Worm (Caenorhabditis elegans): ENCODE results near the gene C32D5.7.

The C32D5.7 gene

ce11 chrII:6290047-6290582 lies 49.7 kb downstream of the C32D5.7 start, which contains the start of gene upb-1 (continued):
- peak; percentile 23 for TF ChIP-seq blmp-1 (tag; optimal IDR thresholded peaks at IDR 0.05; ENCODE audit: insufficient read depth)

- no peak for TF ChIP-seq F13H6.1 (tag; optimal IDR thresholded peaks at IDR 0.05)
- TF ChIP-seq peb-1 (tag; optimal IDR thresholded peaks at IDR 0.05), result no peak
- no peak for TF ChIP-seq ztf-11 (tag; optimal IDR thresholded peaks at IDR 0.05)
- TF ChIP-seq nhr-129 (tag; optimal IDR thresholded peaks at IDR 0.05), result no peak
- no peak for TF ChIP-seq lin-39 (tag; optimal IDR thresholded peaks at IDR 0.05)
- TF ChIP-seq mdl-1 (tag; optimal IDR thresholded peaks at IDR 0.05), result no peak
- no peak for TF ChIP-seq nhr-25 (tag; optimal IDR thresholded peaks at IDR 0.05)
- TF ChIP-seq lsy-2 (tag; optimal IDR thresholded peaks at IDR 0.05), result peak in 1 of 2 experiments; percentile 14
- TF ChIP-seq sma-3 (GFP tag; optimal IDR thresholded peaks at IDR 0.05), result no peak
- no peak for TF ChIP-seq skn-1 (tag; optimal IDR thresholded peaks at IDR 0.05)
- no peak for TF ChIP-seq aly-2 (tag; optimal IDR thresholded peaks at IDR 0.05)
- no peak for TF ChIP-seq zag-1 (tag; optimal IDR thresholded peaks at IDR 0.05)
- TF ChIP-seq ztf-4 (tag; optimal IDR thresholded peaks at IDR 0.05), result peak; percentile 58
- TF ChIP-seq sma-9 (GFP tag; optimal IDR thresholded peaks at IDR 0.05), result no peak
- TF ChIP-seq sma-9 (tag; optimal IDR thresholded peaks at IDR 0.05), result no peak
- TF ChIP-seq ceh-16 (tag; optimal IDR thresholded peaks at IDR 0.05), result no peak
These were observed 51.7 kb downstream of the C32D5.7 start for ce11 chrII:6288104-6288503.

- TF ChIP-seq elt-3 (tag; optimal IDR thresholded peaks at IDR 0.05), result no peak
- TF ChIP-seq zag-1 (tag; optimal IDR thresholded peaks at IDR 0.05), result no peak
- TF ChIP-seq ceh-16 (tag; optimal IDR thresholded peaks at IDR 0.05), result no peak
- TF ChIP-seq R02D3.7 (tag; optimal IDR thresholded peaks at IDR 0.05), result no peak
- no peak for TF ChIP-seq ztf-1 (GFP tag; conservative IDR thresholded peaks at IDR 0.05)
- TF ChIP-seq unc-39 (tag; optimal IDR thresholded peaks at IDR 0.05), result no peak
- TF ChIP-seq nhr-6 (tag; optimal IDR thresholded peaks at IDR 0.05), result no peak
- no peak for TF ChIP-seq nhr-12 (tag; optimal IDR thresholded peaks at IDR 0.05)
- TF ChIP-seq nhr-129 (tag; optimal IDR thresholded peaks at IDR 0.05), result no peak
These were observed 53.0 kb downstream of the C32D5.7 start, which contains the start of gene F13H8.6 for ce11 chrII:6286865-6287264. TSS of gene F13H8.6 (minus strand) at chrII:6286965.

All from whole organism, L2 larva.